Worm (Caenorhabditis elegans) whole organism, L4/young adult: Measurements from ENCODE around the gene ZK1010.12.

ENCODE experiments used
- W03F9.2 ChIP-seq: fragments of 150-350 bp; optimal IDR thresholded peaks from 2 replicates; lab custom pipeline; 2014; ENCODE audit warnings: missing biosample characterization, missing genetic modification characterization
- dao-5 ChIP-seq: sonication (generic microtip); optimal IDR thresholded peaks from 2 replicates; lab custom pipeline; 2016; ENCODE audit warnings: missing genotype, missing genetic modification characterization, moderate library complexity, missing compliant biosample characterization
- him-1 ChIP-seq: sonication (generic microtip); optimal IDR thresholded peaks from 2 replicates; lab custom pipeline; 2016; ENCODE audit warnings: missing genotype, missing genetic modification reagents, missing genetic modification characterization, missing compliant biosample characterization

ce11 chrIII:12971828-12972379 lies 19.2 kb upstream of the ZK1010.12 start:
- TF ChIP-seq him-1 (tag; lab: Kevin White, UChicago), result no peak
- TF ChIP-seq dao-5, result no peak
- peak; percentile 10 for TF ChIP-seq W03F9.2 (tag; lab: Kevin White, UChicago)
